Worm (Caenorhabditis elegans): ENCODE results near the gene pcyt-1.

DNA sequence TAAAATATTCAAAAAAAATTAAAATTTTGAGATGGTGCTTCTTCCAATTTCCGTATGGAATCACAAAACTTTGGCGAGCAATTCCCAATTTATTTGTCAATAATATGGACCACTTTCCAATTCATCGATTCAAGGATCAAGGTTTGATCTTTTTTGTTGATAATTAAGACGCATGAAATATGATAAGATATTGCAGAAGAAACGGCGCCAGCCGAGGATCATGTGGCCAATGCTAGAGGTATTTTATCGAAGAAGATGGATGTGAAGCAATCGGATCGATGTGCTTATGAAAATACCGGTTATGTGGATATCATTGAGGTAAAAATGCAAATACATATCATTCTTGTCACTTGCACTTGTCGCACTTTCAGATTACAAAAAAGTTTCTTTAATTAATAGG is 21.7 kb upstream of the pcyt-1 start:
- TF ChIP-seq unc-130 (GFP tag; optimal IDR thresholded peaks at IDR 0.05) (no peak), snpc-4 (GFP tag; optimal IDR thresholded peaks at IDR 0.05) (no peak), snpc-4 (tag; optimal IDR thresholded peaks at IDR 0.05) (no peak), ets-4 (GFP tag; optimal IDR thresholded peaks at IDR 0.05) (no peak), ZK185.1 (tag; optimal IDR thresholded peaks at IDR 0.05; ENCODE audit: poor library complexity, severe bottlenecking) (no peak), unc-62 (GFP tag; optimal IDR thresholded peaks at IDR 0.05) (no peak), lsy-27 (tag; optimal IDR thresholded peaks at IDR 0.05; ENCODE audit: borderline replicate concordance, insufficient read depth) (no peak), atf-7 (tag; optimal IDR thresholded peaks at IDR 0.05) (no peak), sea-2 (GFP tag; IDR thresholded peaks at IDR 0.05) (no peak), ceh-27 (GFP tag; optimal IDR thresholded peaks at IDR 0.05) (no peak), ceh-79 (tag; optimal IDR thresholded peaks at IDR 0.05) (no peak)

All from whole organism, young adult.